Worm (Caenorhabditis elegans) whole organism, mixed stage, embryonic: Measurements from ENCODE around the gene fbxb-7.

ENCODE experiments used
- M03D4.4 ChIP-seq: sonication (generic microtip); optimal IDR thresholded peaks from 2 replicates; lab custom pipeline; 2017; ENCODE audit warnings: mild to moderate bottlenecking, missing genetic modification characterization, missing compliant biosample characterization
- bed-3 ChIP-seq: fragments of 200-800 bp; sonication (Bioruptor generic); optimal IDR thresholded peaks from 3 replicates; lab custom pipeline; 2018; ENCODE audit warnings: mild to moderate bottlenecking, missing genetic modification characterization, moderate library complexity, missing compliant biosample characterization
- blmp-1 ChIP-seq: fragments of 150-350 bp; optimal IDR thresholded peaks from 2 replicates; lab custom pipeline; 2014; ENCODE audit warnings: missing biosample characterization, missing genetic modification characterization
- ceh-39 ChIP-seq: fragments of 150-350 bp; optimal IDR thresholded peaks from 2 replicates; lab custom pipeline; 2014; ENCODE audit warnings: missing biosample characterization, missing genetic modification characterization
- ceh-83 ChIP-seq: fragments of 200-800 bp; sonication (Bioruptor generic); optimal IDR thresholded peaks from 2 replicates; lab custom pipeline; 2018; ENCODE audit warnings: mild to moderate bottlenecking, missing genetic modification characterization, missing compliant biosample characterization
- drap-1 ChIP-seq: fragments of 200-800 bp; sonication (Bioruptor generic); optimal IDR thresholded peaks from 3 replicates; lab custom pipeline; 2018; ENCODE audit warnings: mild to moderate bottlenecking, missing genetic modification characterization, missing compliant biosample characterization
- elt-1 ChIP-seq: sonication (generic microtip); optimal IDR thresholded peaks from 2 replicates; lab custom pipeline; 2017; ENCODE audit warnings: missing genetic modification characterization, mild to moderate bottlenecking, missing compliant biosample characterization, antibody characterized with exemption, moderate library complexity, borderline replicate concordance; ENCODE audit not compliant: insufficient read depth
- elt-3 ChIP-seq: fragments of 150-350 bp; optimal IDR thresholded peaks from 2 replicates; lab custom pipeline; 2014; ENCODE audit warnings: missing biosample characterization, missing genetic modification characterization
- flh-1 ChIP-seq: fragments of 200-800 bp; sonication (Bioruptor generic); optimal IDR thresholded peaks from 2 replicates; lab custom pipeline; 2018; ENCODE audit warnings: mild to moderate bottlenecking, missing genetic modification characterization, moderate library complexity, missing compliant biosample characterization
- ham-2 ChIP-seq: fragments of 200-800 bp; sonication (Bioruptor generic); optimal IDR thresholded peaks from 2 replicates; lab custom pipeline; 2018; ENCODE audit warnings: mild to moderate bottlenecking, missing genetic modification characterization, missing compliant biosample characterization
- hlh-1 ChIP-seq: fragments of 150-350 bp; optimal IDR thresholded peaks from 2 replicates; lab custom pipeline; 2014; ENCODE audit warnings: missing biosample characterization, missing genetic modification reagents, missing genetic modification characterization
- lin-13 ChIP-seq: fragments of 150-350 bp; optimal IDR thresholded peaks from 2 replicates; lab custom pipeline; 2014; ENCODE audit warnings: missing biosample characterization, missing genetic modification characterization
- lin-32 ChIP-seq: fragments of 200-800 bp; sonication (Bioruptor generic); optimal IDR thresholded peaks from 2 replicates; lab custom pipeline; 2018; ENCODE audit warnings: mild to moderate bottlenecking, missing genetic modification characterization, missing compliant biosample characterization
- lsy-2 ChIP-seq: fragments of 150-350 bp; optimal IDR thresholded peaks from 2 replicates; lab custom pipeline; 2014; ENCODE audit warnings: missing biosample characterization, missing genetic modification characterization
- mab-5 ChIP-seq: fragments of 150-350 bp; optimal IDR thresholded peaks from 2 replicates; lab custom pipeline; 2014; ENCODE audit warnings: missing biosample characterization, missing genetic modification characterization
- mep-1 ChIP-seq: fragments of 150-350 bp; optimal IDR thresholded peaks from 2 replicates; lab custom pipeline; 2017; ENCODE audit warnings: missing biosample characterization, missing genetic modification reagents, missing genetic modification characterization, inconsistent platforms
- mls-2 ChIP-seq: sonication (generic microtip); optimal IDR thresholded peaks from 2 replicates; lab custom pipeline; 2016; ENCODE audit warnings: mild to moderate bottlenecking, missing genetic modification characterization, moderate library complexity, missing compliant biosample characterization
- nhr-12 ChIP-seq: fragments of 150-350 bp; optimal IDR thresholded peaks from 2 replicates; lab custom pipeline; 2014; ENCODE audit warnings: missing biosample characterization, missing genetic modification characterization
- nhr-2 ChIP-seq: fragments of 150-350 bp; optimal IDR thresholded peaks from 2 replicates; lab custom pipeline; 2014; ENCODE audit warnings: missing biosample characterization, missing genetic modification characterization
- nhr-28 ChIP-seq: fragments of 150-350 bp; optimal IDR thresholded peaks from 2 replicates; lab custom pipeline; 2014; ENCODE audit warnings: missing biosample characterization, missing genetic modification characterization
- nhr-76 ChIP-seq: sonication (generic microtip); optimal IDR thresholded peaks from 2 replicates; lab custom pipeline; 2017; ENCODE audit warnings: missing biosample characterization, missing genetic modification characterization
- pha-4 ChIP-seq: fragments of 150-350 bp; optimal IDR thresholded peaks from 2 replicates; lab custom pipeline; 2018; ENCODE audit warnings: missing biosample characterization, missing genetic modification reagents, missing genetic modification characterization
- sem-2 ChIP-seq: fragments of 200-800 bp; sonication (Bioruptor generic); optimal IDR thresholded peaks from 2 replicates; lab custom pipeline; 2018; ENCODE audit warnings: mild to moderate bottlenecking, missing genetic modification characterization, missing compliant biosample characterization
- snpc-4 ChIP-seq: fragments of 150-350 bp; optimal IDR thresholded peaks from 2 replicates; lab custom pipeline; 2014; ENCODE audit warnings: missing biosample characterization, missing genetic modification characterization
- sptf-1 ChIP-seq: sonication (generic microtip); optimal IDR thresholded peaks from 2 replicates; lab custom pipeline; 2017; ENCODE audit warnings: mild to moderate bottlenecking, missing genetic modification characterization, moderate library complexity, missing compliant biosample characterization
- tbx-8 ChIP-seq: fragments of 200-800 bp; sonication (Bioruptor generic); optimal IDR thresholded peaks from 2 replicates; lab custom pipeline; 2018; ENCODE audit warnings: mild to moderate bottlenecking, missing genetic modification characterization, moderate library complexity, missing compliant biosample characterization
- unc-120 ChIP-seq: sonication (generic microtip); optimal IDR thresholded peaks from 2 replicates; lab custom pipeline; 2017; ENCODE audit warnings: missing genetic modification characterization, missing compliant biosample characterization; ENCODE audit not compliant: poor library complexity, severe bottlenecking
- unc-39 ChIP-seq: fragments of 150-350 bp; optimal IDR thresholded peaks from 2 replicates; lab custom pipeline; 2014; ENCODE audit warnings: missing biosample characterization, missing genetic modification characterization
- zip-8 ChIP-seq: fragments of 150-350 bp; optimal IDR thresholded peaks from 2 replicates; lab custom pipeline; 2014; ENCODE audit warnings: missing biosample characterization, missing genetic modification characterization
- ztf-11 ChIP-seq: fragments of 150-350 bp; optimal IDR thresholded peaks from 2 replicates; lab custom pipeline; 2014; ENCODE audit warnings: missing biosample characterization, missing genetic modification characterization

The fbxb-7 gene

DNA sequence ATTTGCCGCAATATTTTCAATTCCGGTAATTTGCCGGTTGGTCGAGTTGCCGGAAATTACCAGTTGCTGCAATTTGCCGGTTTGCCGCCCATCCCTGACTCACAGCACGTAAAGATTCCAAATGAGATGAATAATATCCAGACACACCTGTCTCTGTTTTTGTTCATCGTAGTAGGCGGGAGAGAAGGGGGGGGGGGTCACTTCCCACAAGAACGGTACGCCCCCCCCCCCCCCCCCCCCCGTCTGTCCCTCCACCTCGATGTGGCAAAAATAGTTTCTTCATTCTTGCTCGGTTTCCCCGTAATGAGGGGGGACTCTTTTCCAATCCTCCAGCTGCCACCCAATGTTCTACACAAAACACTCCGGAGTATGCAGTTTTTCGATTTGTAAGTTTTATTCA is at the start of gene fbxb-7:
TSS of gene fbxb-7 (plus strand) at position 267 of the 400 bp plus-strand sequence.
- TF ChIP-seq drap-1 (GFP tag; lab: Kevin White, UChicago) (peak; percentile 53), ztf-11 (tag; lab: Kevin White, UChicago) (no peak)

DNA sequence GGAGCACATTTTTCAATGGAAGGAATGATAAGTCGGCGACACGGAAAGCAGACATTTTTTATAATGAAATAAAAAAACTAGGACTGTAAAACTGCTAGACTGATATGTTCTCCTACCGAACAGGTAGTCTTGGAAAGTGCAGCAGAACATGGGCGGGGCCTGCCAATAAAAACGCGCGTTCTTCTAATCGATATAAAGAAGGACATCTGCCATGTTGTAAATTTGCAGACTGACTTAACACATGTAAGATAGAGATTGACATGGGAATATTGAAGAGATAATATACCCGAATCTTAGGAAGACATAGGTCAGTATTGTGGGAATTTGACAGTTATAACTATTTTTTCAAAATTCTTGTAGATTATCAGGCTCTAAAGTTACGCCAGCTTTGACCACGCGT is 49.3 kb upstream of the fbxb-7 start, which contains the start of gene sdz-16:
TSS of gene sdz-16 (minus strand) at position 101 of the 400 bp plus-strand sequence.
- TF ChIP-seq elt-1 (tag; lab: Kevin White, UChicago) (no peak), drap-1 (GFP tag; lab: Kevin White, UChicago) (no peak), nhr-2 (tag; lab: Kevin White, UChicago) (no peak), nhr-12 (no peak), lin-13 (tag; lab: Kevin White, UChicago) (no peak), blmp-1 (tag; lab: Kevin White, UChicago) (no peak), ham-2 (GFP tag; lab: Kevin White, UChicago) (no peak), pha-4 (tag; lab: Kevin White, UChicago) (no peak), M03D4.4 (tag; lab: Kevin White, UChicago) (no peak), ceh-39 (tag; lab: Kevin White, UChicago) (no peak), unc-120 (tag; lab: Kevin White, UChicago) (no peak), mls-2 (no peak), ceh-83 (GFP tag; lab: Kevin White, UChicago) (no peak)

DNA sequence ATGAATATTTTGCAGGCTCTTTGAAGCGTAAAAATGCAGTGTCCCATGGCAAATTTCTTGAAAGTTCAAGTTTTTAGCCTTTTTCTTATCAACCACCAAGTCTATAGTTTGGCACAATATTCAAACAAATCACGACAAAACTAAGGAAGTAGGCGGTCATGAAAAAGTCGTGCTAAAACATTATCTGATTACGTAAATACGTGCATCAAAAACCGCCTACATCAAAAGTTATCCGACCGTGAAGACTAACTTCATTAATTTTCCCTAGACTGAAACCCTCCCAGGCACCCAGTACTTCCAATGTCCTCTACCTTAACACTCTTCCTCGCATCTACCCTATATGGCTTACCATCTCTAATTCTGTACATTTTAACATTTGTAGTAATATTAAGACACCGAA is 48.7 kb upstream of the fbxb-7 start, which contains the start of gene srg-44:
TSS of gene srg-44 (plus strand) at position 301 of the 400 bp plus-strand sequence.
- TF ChIP-seq blmp-1 (tag; lab: Kevin White, UChicago): no peak
- TF ChIP-seq flh-1 (GFP tag; lab: Kevin White, UChicago): no peak
- no peak for TF ChIP-seq ztf-11 (tag; lab: Kevin White, UChicago)
- no peak for TF ChIP-seq zip-8
- no peak for TF ChIP-seq hlh-1 (tag; lab: Kevin White, UChicago)
- no peak for TF ChIP-seq elt-3 (tag; lab: Kevin White, UChicago)
- no peak for TF ChIP-seq snpc-4 (tag; lab: Kevin White, UChicago)
- TF ChIP-seq sem-2 (GFP tag; lab: Kevin White, UChicago): no peak
- TF ChIP-seq unc-39: no peak
- no peak for TF ChIP-seq elt-1 (tag; lab: Kevin White, UChicago)
- no peak for TF ChIP-seq unc-120 (tag; lab: Kevin White, UChicago)
- no peak for TF ChIP-seq nhr-2 (tag; lab: Kevin White, UChicago)
- no peak for TF ChIP-seq nhr-12
- no peak for TF ChIP-seq bed-3 (GFP tag; lab: Kevin White, UChicago)
- TF ChIP-seq sptf-1 (tag; lab: Kevin White, UChicago): no peak
- no peak for TF ChIP-seq pha-4 (tag; lab: Kevin White, UChicago)
- TF ChIP-seq tbx-8: no peak
- TF ChIP-seq ceh-39 (tag; lab: Kevin White, UChicago): no peak

DNA sequence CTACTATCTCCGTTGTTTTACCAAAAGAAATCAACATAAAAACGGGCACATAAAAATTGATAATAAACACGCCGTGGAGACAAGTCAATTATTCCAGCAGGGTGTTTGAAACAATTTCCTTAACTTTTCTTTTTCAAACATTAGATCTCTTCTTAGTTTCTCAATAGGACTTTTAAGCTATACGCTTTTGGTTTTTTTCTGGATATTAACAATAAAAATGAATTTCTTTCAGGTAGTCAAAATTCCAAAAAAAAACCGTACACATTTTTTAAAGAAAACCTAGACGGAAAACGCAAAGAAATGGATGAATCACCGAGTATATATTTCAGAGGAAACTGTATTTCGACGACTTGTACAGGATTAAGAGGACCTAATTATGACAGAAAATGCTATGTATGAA is 45.9 kb upstream of the fbxb-7 start, which contains the start of gene fbxa-185:
TSS of gene fbxa-185 (plus strand) at position 301 of the 400 bp plus-strand sequence.
- TF ChIP-seq mep-1 (tag; lab: Kevin White, UChicago): no peak

DNA sequence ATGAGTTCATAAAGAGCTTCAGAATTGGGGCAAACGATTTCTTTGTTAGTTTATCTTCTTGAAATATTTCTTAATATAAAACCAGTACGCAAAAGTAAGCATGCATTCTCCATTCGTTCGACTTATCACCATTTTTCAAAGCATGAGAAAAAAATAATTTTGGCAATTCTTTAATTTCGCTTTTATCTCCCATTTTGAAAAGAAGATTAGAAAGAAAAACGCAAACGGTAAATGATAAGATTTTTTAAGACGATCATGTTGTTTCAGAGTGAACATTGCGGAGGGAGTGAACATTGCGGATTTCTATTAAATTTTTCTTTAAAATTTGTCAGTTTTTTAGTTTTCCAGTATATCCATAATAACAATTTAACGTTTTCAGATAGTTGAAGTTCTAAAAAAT is 37.9 kb upstream of the fbxb-7 start:
- TF ChIP-seq drap-1 (GFP tag; lab: Kevin White, UChicago): no peak
- no peak for TF ChIP-seq mab-5 (tag; lab: Kevin White, UChicago)
- no peak for TF ChIP-seq M03D4.4 (tag; lab: Kevin White, UChicago)
- TF ChIP-seq elt-1 (tag; lab: Kevin White, UChicago): no peak
- no peak for TF ChIP-seq hlh-1 (tag; lab: Kevin White, UChicago)
- no peak for TF ChIP-seq bed-3 (GFP tag; lab: Kevin White, UChicago)
- no peak for TF ChIP-seq nhr-76
- TF ChIP-seq ztf-11 (tag; lab: Kevin White, UChicago): no peak
- TF ChIP-seq ham-2 (GFP tag; lab: Kevin White, UChicago): no peak
- no peak for TF ChIP-seq unc-120 (tag; lab: Kevin White, UChicago)
- no peak for TF ChIP-seq lin-32 (GFP tag; lab: Kevin White, UChicago)
- TF ChIP-seq lsy-2: no peak
- no peak for TF ChIP-seq nhr-12
- TF ChIP-seq blmp-1 (tag; lab: Kevin White, UChicago): no peak
- TF ChIP-seq nhr-28 (tag; lab: Kevin White, UChicago): no peak
- TF ChIP-seq flh-1 (GFP tag; lab: Kevin White, UChicago): no peak
